Worm (Caenorhabditis elegans) whole organism, L4 larva: Measurements from ENCODE around the gene lmtr-3.

Experiments
- F44E2.7 ChIP-seq: fragments of 200-800 bp; sonication (Bioruptor generic); IDR thresholded peaks from 2 replicates; pipeline ENCODE4 v2.1.2; 2022; ENCODE audit warnings: missing genetic modification characterization, missing compliant biosample characterization
- R02D3.7 ChIP-seq: fragments of 150-350 bp; sonication (generic microtip); optimal IDR thresholded peaks from 3 replicates; lab custom pipeline; 2014; ENCODE audit warnings: missing biosample characterization, missing genetic modification characterization
- T26A8.4 ChIP-seq: fragments of 200-800 bp; sonication (Bioruptor generic); IDR thresholded peaks from 2 replicates; pipeline ENCODE4 v1.3.6; 2022; ENCODE audit warnings: missing genetic modification characterization, missing compliant biosample characterization
- Y48G9A.11 ChIP-seq: fragments of 200-800 bp; sonication (Bioruptor generic); IDR thresholded peaks from 2 replicates; pipeline ENCODE4 v1.3.6; 2022; ENCODE audit warnings: missing genetic modification reagents, missing genetic modification characterization, missing compliant biosample characterization
- Y75B8A.6 ChIP-seq: fragments of 200-800 bp; sonication (Bioruptor generic); IDR thresholded peaks from 2 replicates; pipeline ENCODE4 v1.3.6; 2022; ENCODE audit warnings: missing genetic modification reagents, missing genetic modification characterization, missing compliant biosample characterization
- ZK546.5 ChIP-seq, 2 experiments: sonication (generic microtip); optimal IDR thresholded peaks; 2 replicates each; lab custom pipeline; 2017; ENCODE audit warnings: missing biosample characterization in 2 of 2, missing genetic modification characterization in 2 of 2
- aha-1 ChIP-seq: fragments of 150-350 bp; peaks from one replicate; lab custom pipeline; 2014; ENCODE audit warnings: missing biosample characterization, missing genetic modification characterization
- attf-4 ChIP-seq: sonication (generic microtip); optimal IDR thresholded peaks from 3 replicates; lab custom pipeline; 2017; ENCODE audit warnings: missing biosample characterization, missing genetic modification characterization
- ceh-20 ChIP-seq: fragments of 200-800 bp; sonication (Bioruptor generic); IDR thresholded peaks from 2 replicates; pipeline ENCODE4 v1.3.6; 2022; ENCODE audit warnings: missing genetic modification reagents, missing genetic modification characterization, missing compliant biosample characterization
- ceh-62 ChIP-seq: sonication (generic microtip); optimal IDR thresholded peaks from 2 replicates; lab custom pipeline; 2017; ENCODE audit warnings: missing biosample characterization, missing genetic modification characterization
- ces-1 ChIP-seq: fragments of 150-350 bp; sonication (generic microtip); optimal IDR thresholded peaks from 4 replicates; lab custom pipeline; 2014; ENCODE audit warnings: missing biosample characterization, missing genetic modification reagents, missing genetic modification characterization
- cey-2 ChIP-seq: sonication (generic microtip); optimal IDR thresholded peaks from 3 replicates; lab custom pipeline; 2017; ENCODE audit warnings: missing genetic modification characterization, mild to moderate bottlenecking, missing compliant biosample characterization, antibody characterized with exemption, borderline replicate concordance; ENCODE audit not compliant: insufficient read depth
- ctbp-1 ChIP-seq: fragments of 200-800 bp; sonication (Bioruptor generic); IDR thresholded peaks from 2 replicates; pipeline ENCODE4 v1.3.6; 2022; ENCODE audit warnings: missing genetic modification reagents, missing genetic modification characterization, missing compliant biosample characterization
- daf-12 ChIP-seq: fragments of 150-350 bp; optimal IDR thresholded peaks from 2 replicates; lab custom pipeline; 2014; ENCODE audit warnings: missing biosample characterization, missing genetic modification reagents, missing genetic modification characterization
- daf-19 ChIP-seq: fragments of 200-800 bp; sonication (Bioruptor generic); conservative IDR thresholded peaks from 2 replicates; pipeline ENCODE4 v1.3.6; 2022; ENCODE audit warnings: missing genetic modification characterization, missing compliant biosample characterization
- dpl-1 ChIP-seq: fragments of 150-350 bp; optimal IDR thresholded peaks from 2 replicates; lab custom pipeline; 2014; ENCODE audit warnings: missing biosample characterization, missing genetic modification reagents, missing genetic modification characterization
- duxl-1 ChIP-seq: sonication (generic microtip); optimal IDR thresholded peaks from 2 replicates; lab custom pipeline; 2016; ENCODE audit warnings: mild to moderate bottlenecking, missing genetic modification characterization, moderate library complexity, missing compliant biosample characterization; ENCODE audit not compliant: poor library complexity
- dve-1 ChIP-seq: sonication (generic microtip); optimal IDR thresholded peaks from 2 replicates; lab custom pipeline; 2017; ENCODE audit warnings: antibody characterized with exemption, mild to moderate bottlenecking, missing genetic modification characterization, missing compliant biosample characterization; ENCODE audit not compliant: insufficient read depth
- fkh-10 ChIP-seq: fragments of 150-350 bp; optimal IDR thresholded peaks from 2 replicates; lab custom pipeline; 2014; ENCODE audit warnings: missing biosample characterization, missing genetic modification reagents, missing genetic modification characterization
- fos-1 ChIP-seq: fragments of 150-350 bp; optimal IDR thresholded peaks from 2 replicates; lab custom pipeline; 2014; ENCODE audit warnings: missing biosample characterization, missing genetic modification characterization
- hlh-11 ChIP-seq: fragments of 200-800 bp; sonication (Bioruptor generic); optimal IDR thresholded peaks from 2 replicates; lab custom pipeline; 2018; ENCODE audit warnings: mild to moderate bottlenecking, missing genetic modification characterization, missing compliant biosample characterization
- hmg-1.1 ChIP-seq: fragments of 200-800 bp; sonication (Bioruptor generic); IDR thresholded peaks from 2 replicates; pipeline ENCODE4 v1.3.6; 2022; ENCODE audit warnings: missing genetic modification reagents, missing genetic modification characterization, missing compliant biosample characterization
- lim-7 ChIP-seq: fragments of 200-800 bp; sonication (Bioruptor generic); IDR thresholded peaks from 2 replicates; pipeline ENCODE4 v1.3.6; 2022; ENCODE audit warnings: missing genetic modification characterization, missing compliant biosample characterization
- lin-39 ChIP-seq: fragments of 150-350 bp; optimal IDR thresholded peaks from 2 replicates; lab custom pipeline; 2014; ENCODE audit warnings: missing biosample characterization, missing genetic modification reagents, missing genetic modification characterization
- lir-3 ChIP-seq: sonication (generic microtip); optimal IDR thresholded peaks from 2 replicates; lab custom pipeline; 2016; ENCODE audit warnings: mild to moderate bottlenecking, missing genetic modification characterization, missing compliant biosample characterization
- madf-9 ChIP-seq: fragments of 200-800 bp; sonication (Bioruptor generic); conservative IDR thresholded peaks from 2 replicates; pipeline ENCODE4 v1.3.6; 2022; ENCODE audit warnings: missing genetic modification reagents, missing genetic modification characterization, missing compliant biosample characterization
- mxl-3 ChIP-seq: fragments of 200-800 bp; sonication (Bioruptor generic); optimal IDR thresholded peaks from 2 replicates; lab custom pipeline; 2018; ENCODE audit warnings: mild to moderate bottlenecking, missing genetic modification characterization, missing compliant biosample characterization
- nhr-102 ChIP-seq: sonication (generic microtip); optimal IDR thresholded peaks from 2 replicates; lab custom pipeline; 2016; ENCODE audit warnings: mild to moderate bottlenecking, missing genetic modification characterization, moderate library complexity, missing compliant biosample characterization
- nhr-11 ChIP-seq: fragments of 150-350 bp; optimal IDR thresholded peaks from 2 replicates; lab custom pipeline; 2014; ENCODE audit warnings: missing biosample characterization, missing genetic modification characterization
- nhr-76 ChIP-seq: fragments of 150-350 bp; optimal IDR thresholded peaks from 2 replicates; lab custom pipeline; 2014; ENCODE audit warnings: missing biosample characterization, missing genetic modification characterization
- nhr-77 ChIP-seq: fragments of 150-350 bp; optimal IDR thresholded peaks from 2 replicates; lab custom pipeline; 2014; ENCODE audit warnings: missing biosample characterization, missing genetic modification characterization
- unc-62 ChIP-seq, 3 experiments: fragments of 150-350 bp in 1 of 3; sonication (generic microtip); optimal IDR thresholded peaks in 2 of 3; peaks in 1 of 3; 1 replicate in 1 of 3; 2 replicates in 2 of 3; lab custom pipeline; 2014 to 2017; ENCODE audit warnings: missing biosample characterization in 3 of 3, missing genetic modification characterization in 3 of 3, missing genetic modification reagents in 3 of 3, missing genotype in 1 of 3

The lmtr-3 gene

DNA sequence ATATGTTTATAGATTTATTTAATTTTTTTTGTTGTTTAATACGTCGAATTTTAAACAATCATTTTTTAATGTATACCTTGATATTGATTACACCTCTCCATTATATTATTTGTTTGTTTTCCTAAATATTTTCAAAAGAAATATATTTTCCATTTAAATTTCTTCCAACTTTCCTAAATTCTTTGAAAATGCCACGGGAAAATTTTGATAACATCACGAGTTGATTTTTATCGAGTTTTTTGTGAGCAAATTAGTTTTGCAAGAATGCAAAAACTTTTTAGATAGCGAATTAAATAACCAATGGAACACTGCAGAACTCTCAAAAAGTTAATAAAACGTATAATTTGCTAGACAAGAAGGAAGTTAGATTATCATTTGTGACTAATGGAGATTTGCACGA is 34.0 kb downstream of the lmtr-3 start, which contains the start of gene srg-42:
TSS of gene srg-42 (minus strand) at position 101 of the 400 bp plus-strand sequence.
- TF ChIP-seq dpl-1 (GFP tag; lab: Kevin White, UChicago), result no peak
- TF ChIP-seq, all 104 proteins: peak for 0

DNA sequence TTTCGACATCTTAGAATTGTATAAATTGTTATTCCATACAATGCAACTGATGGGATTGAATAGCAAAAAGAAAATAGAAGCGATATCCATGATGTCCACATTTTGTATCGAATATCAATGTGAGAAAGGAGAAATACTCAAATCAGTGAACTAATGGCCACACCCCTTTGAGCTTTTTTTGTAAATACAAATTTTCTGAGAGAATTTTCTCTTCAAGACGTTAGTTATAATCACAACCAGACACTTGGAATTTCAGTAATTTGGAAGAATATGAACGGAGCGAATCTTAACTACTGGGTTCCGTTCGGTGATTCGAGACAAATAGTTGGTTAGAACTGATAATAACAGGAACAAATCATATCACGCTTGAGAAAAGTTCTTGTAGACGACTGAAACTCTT is 37.8 kb downstream of the lmtr-3 start, which contains the start of gene srg-41:
TSS of gene srg-41 (minus strand) at position 101 of the 400 bp plus-strand sequence.
- TF ChIP-seq ctbp-1 (GFP tag; lab: Robert Waterston, UW) (no peak), unc-62 (GFP tag; optimal IDR thresholded peaks at IDR 0.05 in 1 of 2; lab: Kevin White, UChicago) (no peak), unc-62 (tag; optimal IDR thresholded peaks at IDR 0.05; lab: Kevin White, UChicago) (no peak)

DNA sequence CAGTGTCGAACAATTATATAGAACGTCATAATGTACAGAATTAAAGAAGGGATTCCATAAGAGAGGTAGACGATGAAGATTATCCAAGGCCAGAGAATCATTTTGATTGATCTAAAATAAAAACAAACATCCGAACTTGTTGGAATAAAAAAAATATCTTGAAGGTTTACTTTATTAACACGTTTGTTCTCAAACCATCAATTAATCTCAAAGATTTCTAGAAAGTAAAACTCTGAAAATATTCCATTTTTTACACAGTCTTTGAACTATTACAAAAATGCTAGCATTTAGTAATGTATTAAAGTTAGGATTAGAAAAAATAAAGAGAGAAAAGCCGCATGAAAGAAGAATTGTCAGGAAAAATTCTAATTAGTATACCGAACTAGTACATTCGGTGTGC is 40.5 kb downstream of the lmtr-3 start, which contains the start of gene srg-40:
TSS of gene srg-40 (minus strand) at position 101 of the 400 bp plus-strand sequence.
- TF ChIP-seq nhr-77 (tag; lab: Kevin White, UChicago) (no peak), nhr-11 (no peak), ceh-62 (no peak), ZK546.5 (tag; optimal IDR thresholded peaks at IDR 0.05; lab: Kevin White, UChicago) (no peak), R02D3.7 (no peak), lin-39 (tag; lab: Kevin White, UChicago) (no peak), daf-19 (GFP tag; lab: Robert Waterston, UW) (no peak), F44E2.7 (GFP tag; lab: Robert Waterston, UW) (no peak), hlh-11 (tag; lab: Kevin White, UChicago) (no peak), Y48G9A.11 (GFP tag; lab: Robert Waterston, UW) (no peak), lir-3 (tag; lab: Kevin White, UChicago) (no peak), attf-4 (tag; lab: Kevin White, UChicago) (no peak), fos-1 (no peak), lim-7 (GFP tag; lab: Robert Waterston, UW) (no peak), cey-2 (tag; lab: Kevin White, UChicago) (no peak), madf-9 (GFP tag; lab: Robert Waterston, UW) (no peak), mxl-3 (GFP tag; lab: Kevin White, UChicago) (no peak)

DNA sequence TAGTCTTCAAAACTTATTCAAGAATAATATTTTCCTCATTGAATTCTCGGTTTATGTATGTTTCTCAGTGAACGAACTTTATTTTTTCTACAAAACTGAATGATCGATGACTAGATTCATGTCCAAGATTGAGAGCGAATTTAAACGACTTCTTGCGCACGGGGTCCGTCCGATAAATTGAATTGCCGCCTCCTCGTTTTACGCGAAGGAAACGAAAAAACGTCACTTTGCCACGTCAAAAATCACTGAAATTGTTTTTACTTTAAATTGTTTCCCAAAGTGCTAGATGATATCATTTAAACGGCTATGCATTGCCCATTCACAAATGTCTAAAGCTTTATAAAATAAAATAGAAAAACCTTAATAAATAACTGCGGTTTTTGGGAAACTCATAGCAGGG is 43.8 kb downstream of the lmtr-3 start:
- TF ChIP-seq fkh-10 (peak; percentile 72), daf-12 (tag; lab: Kevin White, UChicago) (no peak)
- TF ChIP-seq, all 104 proteins: peak for 1

DNA sequence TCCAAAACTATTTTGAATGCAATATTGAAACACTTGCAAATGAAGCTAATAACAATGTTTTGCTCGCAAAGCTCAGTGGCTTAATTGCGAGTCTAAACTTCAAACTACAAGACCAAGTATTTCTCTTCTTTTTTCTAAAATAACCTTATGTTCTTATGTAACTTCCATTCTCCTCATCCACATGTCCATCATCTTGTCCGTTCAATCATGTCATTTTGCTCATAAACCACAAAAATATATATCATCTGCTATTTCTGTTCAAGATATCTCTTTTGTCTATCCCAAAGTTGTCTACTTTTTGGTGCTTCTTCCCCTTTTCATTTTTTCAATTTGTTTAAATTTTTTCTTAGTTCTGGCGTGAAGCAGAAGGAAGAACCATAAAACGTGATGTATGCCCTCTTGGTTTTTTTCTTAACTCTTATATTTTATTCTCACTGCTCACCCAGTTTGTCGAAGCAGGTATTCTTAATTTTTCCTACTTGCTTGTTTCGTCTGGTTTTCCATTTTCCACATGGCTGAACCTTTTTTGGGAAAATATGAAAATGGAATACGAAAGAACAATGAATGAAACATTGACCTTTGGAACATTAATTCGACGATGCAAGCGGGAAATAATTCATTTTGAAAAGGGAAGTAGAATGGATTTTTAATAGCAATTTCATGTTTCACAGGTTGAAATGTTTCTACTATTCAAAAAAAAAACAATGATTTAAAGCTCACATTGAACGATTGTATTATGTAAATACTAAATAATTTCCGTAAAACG is 46.8 kb downstream of the lmtr-3 start:
- TF ChIP-seq ceh-20 (GFP tag; lab: Robert Waterston, UW), result no peak
- peak; percentile 90 for TF ChIP-seq aha-1
- no peak for TF ChIP-seq duxl-1 (tag; lab: Kevin White, UChicago)
- peak in 1 of 2 experiments; percentile 98 for TF ChIP-seq unc-62 (GFP tag; optimal IDR thresholded peaks at IDR 0.05 in 1 of 2; lab: Kevin White, UChicago)
- no peak for TF ChIP-seq unc-62 (tag; optimal IDR thresholded peaks at IDR 0.05; lab: Kevin White, UChicago)

DNA sequence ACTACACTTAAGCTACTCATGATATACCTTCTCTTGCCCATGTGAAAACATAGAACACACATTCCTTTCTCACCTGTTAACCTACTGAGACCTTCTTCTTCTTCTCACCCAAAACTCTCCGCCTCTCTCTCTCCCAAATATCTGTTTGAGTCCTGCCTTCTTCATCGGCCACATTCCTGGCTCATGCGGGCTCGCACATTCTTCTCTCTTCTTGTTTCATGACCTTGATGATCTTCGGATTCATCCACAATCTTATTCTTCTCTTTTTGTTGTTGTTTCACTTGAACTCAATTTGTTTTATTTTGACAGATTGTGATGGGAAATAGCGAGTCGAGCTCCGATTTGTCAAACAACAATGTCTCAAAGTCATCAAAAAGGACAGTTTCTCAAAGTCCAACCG is 47.9 kb downstream of the lmtr-3 start, which contains the start of gene T19C4.5:
TSS of gene T19C4.5 (plus strand) at position 308 of the 400 bp plus-strand sequence.
- TF ChIP-seq nhr-76 (tag; lab: Kevin White, UChicago) (no peak), nhr-11 (peak; percentile 50), hlh-11 (tag; lab: Kevin White, UChicago) (peak; percentile 22)

DNA sequence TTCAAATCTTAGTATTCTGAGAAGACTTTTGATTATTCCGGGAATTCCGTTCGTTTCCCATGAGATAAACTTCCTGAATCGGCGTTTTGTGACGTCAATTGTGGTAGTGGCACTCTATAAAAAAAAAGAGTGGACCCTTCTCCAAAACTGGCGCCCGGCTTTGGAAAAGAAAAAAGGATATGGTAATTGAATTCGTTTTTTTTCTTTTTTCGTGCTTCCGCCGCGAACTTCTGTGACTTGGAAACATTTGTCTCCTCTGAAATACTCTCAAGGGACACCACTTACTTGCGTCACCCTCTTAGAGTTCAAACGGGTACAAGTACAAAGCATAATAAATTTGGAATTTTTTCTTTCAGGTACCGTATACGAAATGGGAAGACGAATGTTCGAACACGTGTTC is 48.7 kb downstream of the lmtr-3 start:
- TF ChIP-seq Y75B8A.6 (GFP tag; lab: Robert Waterston, UW) (no peak), nhr-102 (no peak), ces-1 (peak; percentile 47), hmg-1.1 (no peak), dve-1 (tag; lab: Kevin White, UChicago) (no peak), fkh-10 (peak; percentile 51), T26A8.4 (GFP tag; lab: Robert Waterston, UW) (no peak)
